Fruit fly (Drosophila melanogaster) whole organism, wandering third instar larva: Measurements from ENCODE around the gene mtSSB.

Source experiments
- Abd-B ChIP-seq: fragments of >200 bp; optimal IDR thresholded peaks from 2 replicates; lab custom pipeline; 2017; ENCODE audit warnings: missing biosample characterization, missing genetic modification characterization
- CG32264 ChIP-seq: fragments of 200-800 bp; sonication (Bioruptor generic); optimal IDR thresholded peaks from 2 replicates; lab custom pipeline; 2016; ENCODE audit warnings: missing biosample characterization, missing genetic modification characterization
- CG9705 ChIP-seq: fragments of 200-800 bp; sonication (Bioruptor generic); optimal IDR thresholded peaks from 2 replicates; lab custom pipeline; 2018; ENCODE audit warnings: missing biosample characterization, mild to moderate bottlenecking, missing genetic modification characterization
- CrebA ChIP-seq: fragments of 200-800 bp; sonication (Bioruptor generic); optimal IDR thresholded peaks from 2 replicates; lab custom pipeline; 2016; ENCODE audit warnings: missing biosample characterization, mild to moderate bottlenecking, missing genetic modification characterization, borderline replicate concordance
- Dfd ChIP-seq: fragments of >200 bp; optimal IDR thresholded peaks from 2 replicates; lab custom pipeline; 2017; ENCODE audit warnings: missing biosample characterization, missing genetic modification characterization
- Dif ChIP-seq: fragments of 200-275, 200-300 bp; sonication (Bioruptor generic); optimal IDR thresholded peaks from 2 replicates; lab custom pipeline; 2018; ENCODE audit warnings: missing biosample characterization, missing genetic modification characterization; ENCODE audit not compliant: partially characterized antibody
- GATAd ChIP-seq: sonication (Bioruptor generic); optimal IDR thresholded peaks from 2 replicates; lab custom pipeline; 2016; ENCODE audit warnings: missing biosample characterization, missing genetic modification characterization
- HLH106 ChIP-seq: fragments of 200-800 bp; optimal IDR thresholded peaks from 3 replicates; lab custom pipeline; 2019; ENCODE audit warnings: missing biosample characterization, mild to moderate bottlenecking, missing genetic modification characterization, moderate library complexity
- Hnf4 ChIP-seq: fragments of 200-800 bp; sonication (Bioruptor generic); optimal IDR thresholded peaks from 2 replicates; lab custom pipeline; 2016; ENCODE audit warnings: missing biosample characterization, mild to moderate bottlenecking, missing genetic modification characterization
- Hr78 ChIP-seq: fragments of >200 bp; optimal IDR thresholded peaks from 2 replicates; lab custom pipeline; 2017; ENCODE audit warnings: missing biosample characterization, missing genetic modification characterization
- Hr83 ChIP-seq: fragments of 200-300 bp; sonication (Bioruptor generic); optimal IDR thresholded peaks from 2 replicates; lab custom pipeline; 2016; ENCODE audit warnings: missing biosample characterization, mild to moderate bottlenecking, missing genetic modification characterization, moderate library complexity; ENCODE audit not compliant: poor library complexity, severe bottlenecking
- Jra ChIP-seq: sonication (Bioruptor generic); optimal IDR thresholded peaks from 2 replicates; lab custom pipeline; 2016; ENCODE audit warnings: missing biosample characterization, missing genetic modification characterization
- Mio ChIP-seq: sonication (Bioruptor generic); optimal IDR thresholded peaks from 2 replicates; lab custom pipeline; 2016; ENCODE audit warnings: missing biosample characterization, missing genetic modification characterization
- Myc ChIP-seq: fragments of >200 bp; optimal IDR thresholded peaks from 2 replicates; lab custom pipeline; 2017
- N ChIP-seq: fragments of >200 bp; optimal IDR thresholded peaks from 2 replicates; lab custom pipeline; 2018; ENCODE audit warnings: missing biosample characterization, missing external identifiers, missing genetic modification characterization
- OdsH ChIP-seq: fragments of 200-800 bp; sonication (Bioruptor generic); optimal IDR thresholded peaks from 2 replicates; lab custom pipeline; 2016; ENCODE audit warnings: missing biosample characterization, mild to moderate bottlenecking, missing genetic modification characterization
- Rel ChIP-seq, 2 experiments: fragments of 200-800 bp; sonication (Bioruptor generic) in 1 of 2; optimal IDR thresholded peaks; 2 replicates in 1 of 2; 3 replicates in 1 of 2; lab custom pipeline; 2016 to 2019; ENCODE audit warnings: mild to moderate bottlenecking in 2 of 2, missing biosample characterization in 2 of 2, missing genetic modification characterization in 2 of 2, moderate library complexity in 1 of 2
- Sp1 ChIP-seq: fragments of 200-800 bp; sonication (Bioruptor generic); optimal IDR thresholded peaks from 3 replicates; lab custom pipeline; 2019; ENCODE audit warnings: missing biosample characterization, mild to moderate bottlenecking, missing genetic modification characterization, moderate library complexity
- Vsx2 ChIP-seq: fragments of 200-300, 225-300 bp; sonication (Bioruptor generic); optimal IDR thresholded peaks from 2 replicates; lab custom pipeline; 2018; ENCODE audit warnings: missing biosample characterization, missing genetic modification characterization; ENCODE audit not compliant: partially characterized antibody
- br ChIP-seq: fragments of 200-800 bp; sonication (Bioruptor generic); optimal IDR thresholded peaks from 2 replicates; lab custom pipeline; 2016; ENCODE audit warnings: missing biosample characterization, missing genetic modification characterization
- brk ChIP-seq: fragments of 200-800 bp; sonication (Bioruptor generic); optimal IDR thresholded peaks from 2 replicates; lab custom pipeline; 2016; ENCODE audit warnings: missing biosample characterization, mild to moderate bottlenecking, missing genetic modification characterization
- dl ChIP-seq, 2 experiments: fragments of 175-275, 200-275 bp in 1 of 2; fragments of 200-275 bp in 1 of 2; sonication (Bioruptor generic); optimal IDR thresholded peaks; lab custom pipeline; 2018; ENCODE audit warnings: mild to moderate bottlenecking in 2 of 2, missing biosample characterization in 2 of 2, missing genetic modification characterization in 2 of 2, moderate library complexity in 2 of 2; ENCODE audit not compliant: partially characterized antibody in 2 of 2, insufficient read depth in 1 of 2
- dmrt93B ChIP-seq: fragments of 200-800 bp; sonication (Bioruptor generic); optimal IDR thresholded peaks from 2 replicates; lab custom pipeline; 2018; ENCODE audit warnings: missing biosample characterization, mild to moderate bottlenecking, missing genetic modification characterization
- dsf ChIP-seq: sonication (Bioruptor generic); optimal IDR thresholded peaks from 2 replicates; lab custom pipeline; 2016; ENCODE audit warnings: missing biosample characterization, missing genetic modification characterization, borderline replicate concordance
- ey ChIP-seq: fragments of 200-800 bp; sonication (Bioruptor generic); optimal IDR thresholded peaks from 2 replicates; lab custom pipeline; 2016; ENCODE audit warnings: missing biosample characterization, missing genetic modification characterization
- foxo ChIP-seq, 2 experiments: fragments of 200-800 bp; sonication (Bioruptor generic); optimal IDR thresholded peaks; 2 replicates in 1 of 2; 3 replicates in 1 of 2; lab custom pipeline; 2016 to 2017; ENCODE audit warnings: missing biosample characterization in 2 of 2, missing genetic modification characterization in 2 of 2
- fru ChIP-seq: fragments of 200-800 bp; sonication (Bioruptor generic); optimal IDR thresholded peaks from 3 replicates; lab custom pipeline; 2016; ENCODE audit warnings: missing biosample characterization, mild to moderate bottlenecking, missing genetic modification characterization
- h ChIP-seq: fragments of 200-800 bp; sonication (Bioruptor generic); optimal IDR thresholded peaks from 3 replicates; lab custom pipeline; 2016; ENCODE audit warnings: missing biosample characterization, mild to moderate bottlenecking, missing genetic modification characterization
- jim ChIP-seq: fragments of 175-275, 200-325 bp; sonication (Bioruptor generic); optimal IDR thresholded peaks from 2 replicates; lab custom pipeline; 2016; ENCODE audit warnings: missing biosample characterization, mild to moderate bottlenecking, missing genetic modification characterization
- lola ChIP-seq: fragments of >200 bp; optimal IDR thresholded peaks from 2 replicates; lab custom pipeline; 2017; ENCODE audit warnings: missing biosample characterization, missing genetic modification characterization
- pan ChIP-seq: fragments of >200 bp; optimal IDR thresholded peaks from 2 replicates; lab custom pipeline; 2017
- psq ChIP-seq: fragments of 200-800 bp; sonication (Bioruptor generic); optimal IDR thresholded peaks from 3 replicates; lab custom pipeline; 2017; ENCODE audit warnings: missing biosample characterization, mild to moderate bottlenecking, missing genetic modification characterization, moderate library complexity
- rgr ChIP-seq: fragments of 200-800 bp; sonication (Bioruptor generic); optimal IDR thresholded peaks from 3 replicates; lab custom pipeline; 2016; ENCODE audit warnings: missing biosample characterization, mild to moderate bottlenecking, missing genetic modification characterization
- sage ChIP-seq: fragments of 200-800 bp; sonication (Bioruptor generic); optimal IDR thresholded peaks from 2 replicates; lab custom pipeline; 2016; ENCODE audit warnings: missing biosample characterization, mild to moderate bottlenecking, missing genetic modification characterization
- sv ChIP-seq: fragments of 200-800 bp; sonication (Bioruptor generic); optimal IDR thresholded peaks from 3 replicates; lab custom pipeline; 2016; ENCODE audit warnings: missing biosample characterization, missing genetic modification characterization
- tai ChIP-seq: sonication (Bioruptor generic); optimal IDR thresholded peaks from 2 replicates; lab custom pipeline; 2016; ENCODE audit warnings: missing biosample characterization, missing genetic modification characterization
- usp ChIP-seq: fragments of >200 bp; optimal IDR thresholded peaks from 2 replicates; lab custom pipeline; 2017; ENCODE audit warnings: missing biosample characterization, missing genetic modification characterization
- woc ChIP-seq: sonication (Bioruptor generic); optimal IDR thresholded peaks from 2 replicates; lab custom pipeline; 2016; ENCODE audit warnings: missing biosample characterization, mild to moderate bottlenecking, missing genetic modification characterization

Gene mtSSB

dm6 chr3R:16247027-16247426 lies 42.0 kb upstream of the mtSSB start:
- no peak for TF ChIP-seq Rel (GFP tag; optimal IDR thresholded peaks at IDR 0.05; lab: Kevin White, UChicago)
- peak; percentile 90 for TF ChIP-seq Rel (tag; optimal IDR thresholded peaks at IDR 0.05; lab: Kevin White, UChicago)
- TF ChIP-seq CrebA (GFP tag; lab: Kevin White, UChicago) = no peak

dm6 chr3R:16245298-16246098 lies 40.4 kb upstream of the mtSSB start:
- TF ChIP-seq dsf = no peak
- TF ChIP-seq fru = peak; percentile 19
- TF ChIP-seq Dif (GFP tag; lab: Kevin White, UChicago) = no peak
- no peak for TF ChIP-seq Rel (GFP tag; optimal IDR thresholded peaks at IDR 0.05; lab: Kevin White, UChicago)
- peak; percentile 50 for TF ChIP-seq Rel (tag; optimal IDR thresholded peaks at IDR 0.05; lab: Kevin White, UChicago)
- no peak for TF ChIP-seq lola (GFP tag; lab: Kevin White, UChicago)
- TF ChIP-seq HLH106 = no peak
- TF ChIP-seq Jra = no peak
- peak; percentile 34 for TF ChIP-seq psq
- TF ChIP-seq OdsH = no peak

- TF ChIP-seq CG32264 (GFP tag; lab: Kevin White, UChicago) (no peak), Vsx2 (GFP tag; lab: Kevin White, UChicago) (no peak), Rel (GFP tag; optimal IDR thresholded peaks at IDR 0.05; lab: Kevin White, UChicago) (no peak), Rel (tag; optimal IDR thresholded peaks at IDR 0.05; lab: Kevin White, UChicago) (peak; percentile 55), Sp1 (GFP tag; lab: Kevin White, UChicago) (peak; percentile 6), Dif (GFP tag; lab: Kevin White, UChicago) (peak; percentile 33), Hr78 (GFP tag; lab: Kevin White, UChicago) (no peak), foxo (GFP tag; optimal IDR thresholded peaks at IDR 0.05; lab: Kevin White, UChicago) (peak in 1 of 2 experiments; percentile 28), Mio (no peak), Jra (no peak), fru (no peak), sage (GFP tag; lab: Kevin White, UChicago) (no peak)
These were observed 39.4 kb upstream of the mtSSB start for dm6 chr3R:16244241-16244977.

- TF ChIP-seq OdsH (peak; percentile 55), sv (GFP tag; lab: Kevin White, UChicago) (no peak), dl (GFP tag; optimal IDR thresholded peaks at IDR 0.05; lab: Kevin White, UChicago; ENCODE audit: insufficient read depth in 1 of 2, partially characterized antibody in 2 of 2) (peak; percentile 80 to 89), CrebA (GFP tag; lab: Kevin White, UChicago) (peak; percentile 83), Sp1 (GFP tag; lab: Kevin White, UChicago) (peak; percentile 63), brk (no peak), foxo (GFP tag; optimal IDR thresholded peaks at IDR 0.05; lab: Kevin White, UChicago) (peak; percentile 47 to 70), dsf (no peak), rgr (peak; percentile 57), lola (GFP tag; lab: Kevin White, UChicago) (no peak), jim (peak; percentile 84), N (GFP tag; lab: Kevin White, UChicago) (peak; percentile 42), Myc (lab: Kevin White, UChicago) (no peak), fru (peak; percentile 73), GATAd (GFP tag; lab: Kevin White, UChicago) (no peak), CG32264 (GFP tag; lab: Kevin White, UChicago) (peak; percentile 27), usp (GFP tag; lab: Kevin White, UChicago) (no peak), Hr83 (peak; percentile 97), Jra (peak; percentile 89), tai (peak; percentile 55), Dfd (GFP tag; lab: Kevin White, UChicago) (no peak), Hr78 (GFP tag; lab: Kevin White, UChicago) (no peak), pan (lab: Kevin White, UChicago) (no peak), Abd-B (GFP tag; lab: Kevin White, UChicago) (no peak), psq (peak; percentile 95), Vsx2 (GFP tag; lab: Kevin White, UChicago) (no peak), Dif (GFP tag; lab: Kevin White, UChicago) (peak; percentile 90), dmrt93B (GFP tag; lab: Kevin White, UChicago) (no peak), ey (GFP tag; lab: Kevin White, UChicago) (no peak), sage (GFP tag; lab: Kevin White, UChicago) (no peak), woc (peak; percentile 64), h (GFP tag; lab: Kevin White, UChicago) (peak; percentile 94), Mio (no peak), CG9705 (GFP tag; lab: Kevin White, UChicago) (no peak), br (peak; percentile 79), Hnf4 (GFP tag; lab: Kevin White, UChicago) (peak; percentile 75)
These were observed 37.4 kb upstream of the mtSSB start for dm6 chr3R:16242461-16242934.
